Worm (Caenorhabditis elegans): Measurements from ENCODE around the gene cest-8.

Gene cest-8

ce11 chrX:12176394-12176793 is 43.1 kb upstream of the cest-8 start (continued):
- TF ChIP-seq sma-9 (GFP tag; optimal IDR thresholded peaks at IDR 0.05) (peak; percentile 69), sma-9 (tag; optimal IDR thresholded peaks at IDR 0.05) (no peak)

- TF ChIP-seq lin-39 (tag; optimal IDR thresholded peaks at IDR 0.05) (no peak), unc-62 (GFP tag; optimal IDR thresholded peaks at IDR 0.05) (no peak), nhr-25 (tag; optimal IDR thresholded peaks at IDR 0.05) (peak; percentile 68), crh-2 (tag; optimal IDR thresholded peaks at IDR 0.05) (peak; percentile 45)
Measured at ce11 chrX:12176873-12177293, 42.6 kb upstream of the cest-8 start.

- TF ChIP-seq unc-55 (GFP tag; optimal IDR thresholded peaks at IDR 0.05) = peak; percentile 3
- TF ChIP-seq elt-1 (tag; optimal IDR thresholded peaks at IDR 0.05) = no peak
- no peak for TF ChIP-seq nhr-23 (tag; optimal IDR thresholded peaks at IDR 0.05)
- peak; percentile 21 for TF ChIP-seq sem-4 (tag; optimal IDR thresholded peaks at IDR 0.05)
Measured at ce11 chrX:12177521-12177920, 41.9 kb upstream of the cest-8 start.

- TF ChIP-seq nhr-6 (tag; optimal IDR thresholded peaks at IDR 0.05) = no peak
- TF ChIP-seq skn-1 (tag; optimal IDR thresholded peaks at IDR 0.05) = no peak
- TF ChIP-seq Y55F3AM.14 (GFP tag; optimal IDR thresholded peaks at IDR 0.05) = no peak
- no peak for TF ChIP-seq ceh-82 (tag; optimal IDR thresholded peaks at IDR 0.05)
- peak; percentile 13 for TF ChIP-seq C34F6.9 (tag; optimal IDR thresholded peaks at IDR 0.05)
- no peak for TF ChIP-seq mab-5 (tag; optimal IDR thresholded peaks at IDR 0.05)
- TF ChIP-seq lin-39 (tag; optimal IDR thresholded peaks at IDR 0.05) = no peak
- peak; percentile 5 for TF ChIP-seq crh-2 (tag; optimal IDR thresholded peaks at IDR 0.05)
- no peak for TF ChIP-seq alr-1 (tag; optimal IDR thresholded peaks at IDR 0.05)
- no peak for TF ChIP-seq nhr-10 (tag; optimal IDR thresholded peaks at IDR 0.05)
- TF ChIP-seq aly-2 (tag; optimal IDR thresholded peaks at IDR 0.05) = no peak
- TF ChIP-seq ZK546.5 (tag; optimal IDR thresholded peaks at IDR 0.05) = no peak
- no peak for TF ChIP-seq nhr-77 (tag; optimal IDR thresholded peaks at IDR 0.05)
- TF ChIP-seq sma-3 (GFP tag; optimal IDR thresholded peaks at IDR 0.05) = no peak
- TF ChIP-seq lin-13 (GFP tag; optimal IDR thresholded peaks at IDR 0.05) = no peak
- no peak for TF ChIP-seq mbf-1 (tag; optimal IDR thresholded peaks at IDR 0.05)
- TF ChIP-seq dmd-4 (tag; optimal IDR thresholded peaks at IDR 0.05) = no peak
- TF ChIP-seq ama-1 (optimal IDR thresholded peaks at IDR 0.05) = no peak
- TF ChIP-seq gmeb-1 (tag; optimal IDR thresholded peaks at IDR 0.05) = no peak
- TF ChIP-seq egl-27 (tag; optimal IDR thresholded peaks at IDR 0.05) = no peak
- no peak for TF ChIP-seq nhr-12 (tag; optimal IDR thresholded peaks at IDR 0.05)
- no peak for TF ChIP-seq F13H6.1 (tag; optimal IDR thresholded peaks at IDR 0.05)
- peak in 1 of 2 experiments; percentile 7 for TF ChIP-seq lsy-2 (tag; optimal IDR thresholded peaks at IDR 0.05)
- TF ChIP-seq nhr-25 (tag; optimal IDR thresholded peaks at IDR 0.05) = peak; percentile 62
- peak; percentile 27 for TF ChIP-seq sem-4 (tag; optimal IDR thresholded peaks at IDR 0.05)
- no peak for TF ChIP-seq nhr-11 (tag; optimal IDR thresholded peaks at IDR 0.05)
Measured at ce11 chrX:12178351-12179089, 40.9 kb upstream of the cest-8 start.

- TF ChIP-seq sma-9 (GFP tag; optimal IDR thresholded peaks at IDR 0.05) = peak; percentile 58
- no peak for TF ChIP-seq sma-9 (tag; optimal IDR thresholded peaks at IDR 0.05)
- no peak for TF ChIP-seq snpc-4 (tag; optimal IDR thresholded peaks at IDR 0.05)
- peak; percentile 75 for TF ChIP-seq F13H6.1 (tag; optimal IDR thresholded peaks at IDR 0.05)
- TF ChIP-seq skn-1 (tag; optimal IDR thresholded peaks at IDR 0.05) = no peak
- TF ChIP-seq elt-3 (tag; optimal IDR thresholded peaks at IDR 0.05) = no peak
- no peak for TF ChIP-seq nhr-11 (tag; optimal IDR thresholded peaks at IDR 0.05)
- no peak for TF ChIP-seq ztf-11 (tag; optimal IDR thresholded peaks at IDR 0.05)
- TF ChIP-seq fos-1 (tag; optimal IDR thresholded peaks at IDR 0.05) = no peak
- TF ChIP-seq nhr-10 (tag; optimal IDR thresholded peaks at IDR 0.05) = no peak
- TF ChIP-seq ZK546.5 (tag; optimal IDR thresholded peaks at IDR 0.05) = no peak
- peak; percentile 3 for TF ChIP-seq nhr-129 (tag; optimal IDR thresholded peaks at IDR 0.05)
- TF ChIP-seq nhr-23 (tag; optimal IDR thresholded peaks at IDR 0.05) = no peak
- TF ChIP-seq nhr-237 (tag; optimal IDR thresholded peaks at IDR 0.05) = no peak
- TF ChIP-seq nhr-12 (tag; optimal IDR thresholded peaks at IDR 0.05) = no peak
- TF ChIP-seq nhr-77 (tag; optimal IDR thresholded peaks at IDR 0.05) = no peak
Measured at ce11 chrX:12179090-12179488, 40.4 kb upstream of the cest-8 start.

Measured in whole organism, L2 larva.